Fruit fly (Drosophila melanogaster): ENCODE results near the gene CG10973.

DNA sequence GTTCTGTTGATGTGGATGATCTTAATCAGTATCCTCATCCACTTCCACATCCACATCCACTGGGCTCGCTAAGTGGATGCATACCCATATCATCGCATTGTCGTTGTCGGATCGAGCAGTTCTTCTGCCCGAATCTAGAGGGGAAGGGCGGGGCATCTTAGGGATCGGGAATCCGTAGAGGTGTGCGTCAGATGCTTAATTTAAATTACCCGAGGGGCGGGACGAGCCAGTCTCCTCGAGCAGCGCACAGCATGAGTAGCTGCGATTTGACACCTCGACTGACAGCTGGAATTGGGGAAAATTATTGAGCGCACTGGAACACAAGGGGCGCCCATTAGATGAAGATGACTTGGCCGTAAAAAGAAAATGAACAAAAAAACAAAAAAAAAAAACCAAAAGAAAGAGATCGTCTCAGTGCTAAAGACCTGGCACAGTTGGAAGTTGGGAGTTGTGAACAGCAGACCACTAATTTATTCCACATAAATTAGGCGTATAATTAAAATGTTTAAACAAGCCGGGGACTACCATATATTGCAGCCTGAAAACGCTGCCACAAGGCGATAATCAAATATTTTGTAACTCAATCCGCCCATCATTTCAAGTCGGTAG is 39.9 kb downstream of the CG10973 start:
- no peak for TF ChIP-seq CG5245 (GFP tag; optimal IDR thresholded peaks at IDR 0.05)
- TF ChIP-seq CG17385 (GFP tag; optimal IDR thresholded peaks at IDR 0.05), result no peak
- no peak for TF ChIP-seq jigr1 (GFP tag; IDR thresholded peaks at IDR 0.05)
- TF ChIP-seq trem (tag; optimal IDR thresholded peaks at IDR 0.05), result no peak
- no peak for TF ChIP-seq NK7.1 (GFP tag; optimal IDR thresholded peaks at IDR 0.05)
- TF ChIP-seq CG30403 (GFP tag; optimal IDR thresholded peaks at IDR 0.05), result no peak
- TF ChIP-seq NfI (GFP tag; optimal IDR thresholded peaks at IDR 0.05), result no peak

Measured in whole organism, embryonic.